Worm (Caenorhabditis elegans): ENCODE results near the gene glb-7.

- TF ChIP-seq eor-1 (tag; optimal IDR thresholded peaks at IDR 0.05) = no peak
- no peak for TF ChIP-seq unc-39 (tag; optimal IDR thresholded peaks at IDR 0.05)
- no peak for TF ChIP-seq egl-27 (tag; optimal IDR thresholded peaks at IDR 0.05)
- TF ChIP-seq R02D3.7 (tag; optimal IDR thresholded peaks at IDR 0.05) = no peak
- no peak for TF ChIP-seq ceh-16 (tag; optimal IDR thresholded peaks at IDR 0.05)
- TF ChIP-seq skn-1 (tag; optimal IDR thresholded peaks at IDR 0.05) = no peak
- TF ChIP-seq lin-39 (tag; optimal IDR thresholded peaks at IDR 0.05) = no peak
- TF ChIP-seq nhr-11 (tag; optimal IDR thresholded peaks at IDR 0.05) = no peak
- TF ChIP-seq ZK546.5 (tag; optimal IDR thresholded peaks at IDR 0.05) = no peak
- no peak for TF ChIP-seq ceh-28 (tag; optimal IDR thresholded peaks at IDR 0.05)
- no peak for TF ChIP-seq elt-1 (tag; optimal IDR thresholded peaks at IDR 0.05)
- no peak for TF ChIP-seq unc-62 (GFP tag; optimal IDR thresholded peaks at IDR 0.05)
These were observed at the start of gene glb-7 for ce11 chrIV:2122488-2122887.

Measured in whole organism, L3 larva.